Worm (Caenorhabditis elegans) whole organism, mixed stage, embryonic: ENCODE measurements around the gene Y62E10A.24.

Experiments
- blmp-1 ChIP-seq: fragments of 150-350 bp; optimal IDR thresholded peaks from 2 replicates; lab custom pipeline; 2014; ENCODE audit warnings: missing biosample characterization, missing genetic modification characterization
- elt-3 ChIP-seq: fragments of 150-350 bp; optimal IDR thresholded peaks from 2 replicates; lab custom pipeline; 2014; ENCODE audit warnings: missing biosample characterization, missing genetic modification characterization
- ham-2 ChIP-seq: fragments of 200-800 bp; sonication (Bioruptor generic); optimal IDR thresholded peaks from 2 replicates; lab custom pipeline; 2018; ENCODE audit warnings: mild to moderate bottlenecking, missing genetic modification characterization, missing compliant biosample characterization
- mab-5 ChIP-seq: fragments of 150-350 bp; optimal IDR thresholded peaks from 2 replicates; lab custom pipeline; 2014; ENCODE audit warnings: missing biosample characterization, missing genetic modification characterization
- mep-1 ChIP-seq: fragments of 150-350 bp; optimal IDR thresholded peaks from 2 replicates; lab custom pipeline; 2017; ENCODE audit warnings: missing biosample characterization, missing genetic modification reagents, missing genetic modification characterization, inconsistent platforms
- nhr-12 ChIP-seq: fragments of 150-350 bp; optimal IDR thresholded peaks from 2 replicates; lab custom pipeline; 2014; ENCODE audit warnings: missing biosample characterization, missing genetic modification characterization
- nhr-2 ChIP-seq: fragments of 150-350 bp; optimal IDR thresholded peaks from 2 replicates; lab custom pipeline; 2014; ENCODE audit warnings: missing biosample characterization, missing genetic modification characterization
- nhr-28 ChIP-seq: fragments of 150-350 bp; optimal IDR thresholded peaks from 2 replicates; lab custom pipeline; 2014; ENCODE audit warnings: missing biosample characterization, missing genetic modification characterization
- snpc-4 ChIP-seq: fragments of 150-350 bp; optimal IDR thresholded peaks from 2 replicates; lab custom pipeline; 2014; ENCODE audit warnings: missing biosample characterization, missing genetic modification characterization
- tbx-8 ChIP-seq: fragments of 200-800 bp; sonication (Bioruptor generic); optimal IDR thresholded peaks from 2 replicates; lab custom pipeline; 2018; ENCODE audit warnings: mild to moderate bottlenecking, missing genetic modification characterization, moderate library complexity, missing compliant biosample characterization
- unc-62 ChIP-seq: fragments of 150-350 bp; optimal IDR thresholded peaks from 2 replicates; lab custom pipeline; 2014; ENCODE audit warnings: missing biosample characterization, missing genetic modification reagents, missing genetic modification characterization
- zip-8 ChIP-seq: fragments of 150-350 bp; optimal IDR thresholded peaks from 2 replicates; lab custom pipeline; 2014; ENCODE audit warnings: missing biosample characterization, missing genetic modification characterization

DNA sequence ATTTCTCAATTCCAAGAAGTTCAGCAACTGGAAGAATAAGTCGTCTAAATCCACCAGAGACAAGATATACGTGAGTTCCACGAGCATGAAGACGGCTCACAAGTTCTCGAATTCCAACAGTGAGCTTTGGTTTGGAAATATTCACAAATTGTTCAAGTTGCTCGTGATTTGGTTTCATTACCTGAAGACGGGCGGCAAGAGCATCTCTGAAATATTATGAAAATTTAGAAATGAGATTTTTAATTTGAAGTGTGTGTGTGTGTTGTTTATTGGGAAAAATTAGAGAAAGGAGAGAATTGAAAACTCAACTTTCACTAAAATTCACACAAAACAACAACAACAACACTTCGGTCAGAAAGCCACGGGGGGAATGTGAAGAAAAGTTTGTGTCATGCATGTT is 20.3 kb downstream of the Y62E10A.24 start:
- no peak for TF ChIP-seq elt-3 (tag; lab: Kevin White, UChicago)
- no peak for TF ChIP-seq zip-8 (tag; lab: Kevin White, UChicago)
- TF ChIP-seq unc-62, result no peak
- no peak for TF ChIP-seq tbx-8
- no peak for TF ChIP-seq ham-2 (GFP tag; lab: Kevin White, UChicago)
- TF ChIP-seq mep-1 (tag; lab: Kevin White, UChicago), result no peak
- no peak for TF ChIP-seq nhr-2 (tag; lab: Kevin White, UChicago)
- no peak for TF ChIP-seq blmp-1
- no peak for TF ChIP-seq nhr-28 (tag; lab: Kevin White, UChicago)
- no peak for TF ChIP-seq mab-5
- no peak for TF ChIP-seq snpc-4
- no peak for TF ChIP-seq nhr-12 (tag; lab: Kevin White, UChicago)
